Comparison of ENCODE assay signal across 3 fruit fly cellular contexts in genomic region chrX:16598336-16598977, dm6.
TF ChIP-seq lines count a peak whose summit lies in the region.

No protein-coding gene starts in this region.

TF ChIP-seq in whole organism, adult, 20 proteins besides CTCF, POLR2A, EP300 and RAD21 (continued from another document):
- TF ChIP-seq CG1620 (GFP tag; optimal IDR thresholded peaks at IDR 0.05; lab: Kevin White, UChicago): peak; percentile 39

TF ChIP-seq in whole organism, embryonic, 481 proteins besides CTCF, POLR2A, EP300 and RAD21 (continued from another document and continues in another):
- no peak for TF ChIP-seq CG6654 (GFP tag; optimal IDR thresholded peaks at IDR 0.05; lab: Kevin White, UChicago)
- no peak for TF ChIP-seq tna (GFP tag; IDR thresholded peaks at IDR 0.05; lab: Robert Waterston, UW; ENCODE audit: partially characterized antibody)
- TF ChIP-seq CG14710 (tag; optimal IDR thresholded peaks at IDR 0.05; lab: Kevin White, UChicago): peak; percentile 42
- TF ChIP-seq Pdp1 (GFP tag; optimal IDR thresholded peaks at IDR 0.05; lab: Kevin White, UChicago): peak in 1 of 2 experiments; percentile 23
- no peak for TF ChIP-seq CG34224 (GFP tag; IDR thresholded peaks at IDR 0.05; lab: Robert Waterston, UW; ENCODE audit: partially characterized antibody)
- no peak for TF ChIP-seq Gug (GFP tag; IDR thresholded peaks at IDR 0.05; lab: Robert Waterston, UW)
- TF ChIP-seq phol (tag; optimal IDR thresholded peaks at IDR 0.05; lab: Kevin White, UChicago): peak; percentile 21
- no peak for TF ChIP-seq CG7786 (GFP tag; optimal IDR thresholded peaks at IDR 0.05; lab: Kevin White, UChicago)
- TF ChIP-seq pfk (GFP tag; optimal IDR thresholded peaks at IDR 0.05; lab: Kevin White, UChicago): no peak
- no peak for TF ChIP-seq br (optimal IDR thresholded peaks at IDR 0.05; lab: Kevin White, UChicago)
- TF ChIP-seq CG7372 (GFP tag; IDR thresholded peaks at IDR 0.05; lab: Robert Waterston, UW): no peak
- peak; percentile 27 for TF ChIP-seq trem (tag; optimal IDR thresholded peaks at IDR 0.05; lab: Kevin White, UChicago)
- TF ChIP-seq Bteb2 (GFP tag; optimal IDR thresholded peaks at IDR 0.05; lab: Kevin White, UChicago): no peak
- TF ChIP-seq sd (tag; optimal IDR thresholded peaks at IDR 0.05; lab: Kevin White, UChicago): no peak
- no peak for TF ChIP-seq yki (optimal IDR thresholded peaks at IDR 0.05; lab: Kevin White, UChicago)
- no peak for TF ChIP-seq Atf-2 (GFP tag; optimal IDR thresholded peaks at IDR 0.05; lab: Kevin White, UChicago)
- no peak for TF ChIP-seq Doc3 (GFP tag; IDR thresholded peaks at IDR 0.05; lab: Robert Waterston, UW; ENCODE audit: partially characterized antibody)
- TF ChIP-seq gem (tag; optimal IDR thresholded peaks at IDR 0.05; lab: Kevin White, UChicago): no peak
- TF ChIP-seq CG33557 (GFP tag; optimal IDR thresholded peaks at IDR 0.05; lab: Kevin White, UChicago): no peak
- no peak for TF ChIP-seq CG13624 (GFP tag; optimal IDR thresholded peaks at IDR 0.05; lab: Kevin White, UChicago)
- TF ChIP-seq Trl (optimal IDR thresholded peaks at IDR 0.05; lab: Kevin White, UChicago): no peak
- no peak for TF ChIP-seq Trl (GFP tag; optimal IDR thresholded peaks at IDR 0.05; lab: Kevin White, UChicago)
- TF ChIP-seq ranshi (GFP tag; IDR thresholded peaks at IDR 0.05; lab: Robert Waterston, UW): no peak
- TF ChIP-seq CG7928 (GFP tag; optimal IDR thresholded peaks at IDR 0.05; lab: Kevin White, UChicago): peak; percentile 92
- TF ChIP-seq CG15011 (GFP tag; optimal IDR thresholded peaks at IDR 0.05; lab: Kevin White, UChicago): no peak
- no peak for TF ChIP-seq E2f1 (GFP tag; IDR thresholded peaks at IDR 0.05; lab: Robert Waterston, UW)
- TF ChIP-seq Dbx (GFP tag; IDR thresholded peaks at IDR 0.05; lab: Robert Waterston, UW): no peak
- peak; percentile 55 for TF ChIP-seq vvl (GFP tag; IDR thresholded peaks at IDR 0.05; lab: Robert Waterston, UW)
- TF ChIP-seq stc (GFP tag; IDR thresholded peaks at IDR 0.05; lab: Robert Waterston, UW): no peak
- TF ChIP-seq usp (GFP tag; optimal IDR thresholded peaks at IDR 0.05; lab: Kevin White, UChicago): no peak
- TF ChIP-seq CG11398 (GFP tag; optimal IDR thresholded peaks at IDR 0.05; lab: Kevin White, UChicago): no peak
- no peak for TF ChIP-seq Hmr (GFP tag; optimal IDR thresholded peaks at IDR 0.05; lab: Kevin White, UChicago)
- TF ChIP-seq Ada2b (GFP tag; IDR thresholded peaks at IDR 0.05; lab: Robert Waterston, UW): no peak
- TF ChIP-seq dysf (GFP tag; IDR thresholded peaks at IDR 0.05; lab: Robert Waterston, UW): no peak
- no peak for TF ChIP-seq CG11560 (tag; IDR thresholded peaks at IDR 0.05; lab: Robert Waterston, UW)
- TF ChIP-seq CG17802 (tag; optimal IDR thresholded peaks at IDR 0.05; lab: Kevin White, UChicago): no peak
- no peak for TF ChIP-seq Atf6 (GFP tag; IDR thresholded peaks at IDR 0.05; lab: Robert Waterston, UW)
- no peak for TF ChIP-seq CG4282 (GFP tag; optimal IDR thresholded peaks at IDR 0.05; lab: Kevin White, UChicago)
- no peak for TF ChIP-seq Abd-B (GFP tag; optimal IDR thresholded peaks at IDR 0.05; lab: Kevin White, UChicago)
- TF ChIP-seq CG17361 (GFP tag; IDR thresholded peaks at IDR 0.05; lab: Robert Waterston, UW): peak; percentile 53; the same call in 1 of the 3 replicates
- no peak for TF ChIP-seq chinmo (GFP tag; IDR thresholded peaks at IDR 0.05; lab: Robert Waterston, UW; ENCODE audit: partially characterized antibody)
- TF ChIP-seq D (optimal IDR thresholded peaks at IDR 0.05; lab: Kevin White, UChicago): no peak
- TF ChIP-seq D (GFP tag; optimal IDR thresholded peaks at IDR 0.05; lab: Kevin White, UChicago): no peak
- TF ChIP-seq lbe (GFP tag; optimal IDR thresholded peaks at IDR 0.05; lab: Kevin White, UChicago): no peak
- no peak for TF ChIP-seq Oli (tag; optimal IDR thresholded peaks at IDR 0.05; lab: Kevin White, UChicago)
- peak; percentile 100 for TF ChIP-seq CG12155 (GFP tag; optimal IDR thresholded peaks at IDR 0.05; lab: Kevin White, UChicago)
- no peak for TF ChIP-seq CG10979 (tag; optimal IDR thresholded peaks at IDR 0.05; lab: Kevin White, UChicago)
- TF ChIP-seq cg (GFP tag; optimal IDR thresholded peaks at IDR 0.05; lab: Kevin White, UChicago): no peak
- TF ChIP-seq tio (GFP tag; optimal IDR thresholded peaks at IDR 0.05; lab: Kevin White, UChicago): no peak
- TF ChIP-seq Elba2 (GFP tag; optimal IDR thresholded peaks at IDR 0.05; lab: Kevin White, UChicago): no peak
- no peak for TF ChIP-seq CG1233 (GFP tag; optimal IDR thresholded peaks at IDR 0.05; lab: Kevin White, UChicago)
- no peak for TF ChIP-seq insv (GFP tag; optimal IDR thresholded peaks at IDR 0.05; lab: Kevin White, UChicago)
- no peak for TF ChIP-seq H2.0 (GFP tag; IDR thresholded peaks at IDR 0.05; lab: Robert Waterston, UW)
- TF ChIP-seq CG31365 (tag; optimal IDR thresholded peaks at IDR 0.05; lab: Kevin White, UChicago): no peak
- no peak for TF ChIP-seq CG16863 (GFP tag; optimal IDR thresholded peaks at IDR 0.05; lab: Kevin White, UChicago)
- TF ChIP-seq org-1 (GFP tag; optimal IDR thresholded peaks at IDR 0.05; lab: Kevin White, UChicago): no peak
- peak; percentile 30 for TF ChIP-seq CG2116 (GFP tag; optimal IDR thresholded peaks at IDR 0.05; lab: Kevin White, UChicago)
- TF ChIP-seq CG11504 (tag; optimal IDR thresholded peaks at IDR 0.05; lab: Kevin White, UChicago): no peak
- no peak for TF ChIP-seq peb (GFP tag; IDR thresholded peaks at IDR 0.05; lab: Robert Waterston, UW)
- TF ChIP-seq Mad (GFP tag; optimal IDR thresholded peaks at IDR 0.05; lab: Kevin White, UChicago): no peak
- TF ChIP-seq dpn (GFP tag; optimal IDR thresholded peaks at IDR 0.05; lab: Kevin White, UChicago): peak in 1 of 2 experiments; percentile 1
- TF ChIP-seq ap (GFP tag; IDR thresholded peaks at IDR 0.05; lab: Robert Waterston, UW): no peak
- TF ChIP-seq lola (GFP tag; optimal IDR thresholded peaks at IDR 0.05; lab: Kevin White, UChicago): peak in 1 of 3 experiments; percentile 14
- peak; percentile 42 for TF ChIP-seq Sry-δ (GFP tag; optimal IDR thresholded peaks at IDR 0.05; lab: Kevin White, UChicago)
- TF ChIP-seq luna (GFP tag; optimal IDR thresholded peaks at IDR 0.05; lab: Kevin White, UChicago): no peak
- no peak for TF ChIP-seq Hsf (GFP tag; optimal IDR thresholded peaks at IDR 0.05; lab: Kevin White, UChicago)
- peak; percentile 9 for TF ChIP-seq CG7987 (GFP tag; optimal IDR thresholded peaks at IDR 0.05; lab: Kevin White, UChicago)
- no peak for TF ChIP-seq CG1792 (GFP tag; optimal IDR thresholded peaks at IDR 0.05; lab: Kevin White, UChicago)

TF ChIP-seq in whole organism, prepupa, 60 proteins besides CTCF, POLR2A, EP300 and RAD21 (continued from another document):
- TF ChIP-seq CG31627 (GFP tag; optimal IDR thresholded peaks at IDR 0.05; lab: Kevin White, UChicago) (peak; percentile 10), Eip78C (GFP tag; lab: Kevin White, UChicago) (peak; percentile 71), dac (GFP tag; optimal IDR thresholded peaks at IDR 0.05; lab: Kevin White, UChicago) (no peak), fkh (GFP tag; optimal IDR thresholded peaks at IDR 0.05; lab: Kevin White, UChicago) (peak; percentile 89), Hr39 (GFP tag; optimal IDR thresholded peaks at IDR 0.05; lab: Kevin White, UChicago) (no peak)
